Worm (Caenorhabditis elegans) whole organism, L2 larva: ENCODE data around the gene K08B5.1.

ENCODE experiments used
- C34F6.9 ChIP-seq: fragments of 150-350 bp; optimal IDR thresholded peaks from 2 replicates; lab custom pipeline; 2014; ENCODE audit warnings: missing biosample characterization, missing genetic modification characterization
- F13H6.1 ChIP-seq: sonication (generic microtip); optimal IDR thresholded peaks from 2 replicates; lab custom pipeline; 2016; ENCODE audit warnings: missing genetic modification characterization, missing compliant biosample characterization
- R02D3.7 ChIP-seq: fragments of 150-350 bp; optimal IDR thresholded peaks from 2 replicates; lab custom pipeline; 2014; ENCODE audit warnings: missing biosample characterization, missing genetic modification characterization
- Y55F3AM.14 ChIP-seq: fragments of 200-800 bp; sonication (Bioruptor generic); optimal IDR thresholded peaks from 2 replicates; lab custom pipeline; 2018; ENCODE audit warnings: mild to moderate bottlenecking, missing genetic modification characterization, missing compliant biosample characterization
- ZK546.5 ChIP-seq: sonication (generic microtip); optimal IDR thresholded peaks from 2 replicates; lab custom pipeline; 2017; ENCODE audit warnings: missing biosample characterization, missing genetic modification characterization
- aly-2 ChIP-seq: fragments of 150-350 bp; optimal IDR thresholded peaks from 2 replicates; lab custom pipeline; 2014; ENCODE audit warnings: missing biosample characterization, missing genetic modification characterization
- ama-1 ChIP-seq: fragments of 150-350 bp; optimal IDR thresholded peaks from 2 replicates; lab custom pipeline; 2018; ENCODE audit warnings: inconsistent platforms
- crh-2 ChIP-seq: sonication (generic microtip); optimal IDR thresholded peaks from 2 replicates; lab custom pipeline; 2017; ENCODE audit warnings: missing biosample characterization, missing genetic modification characterization
- dmd-4 ChIP-seq: sonication (generic microtip); optimal IDR thresholded peaks from 2 replicates; lab custom pipeline; 2017; ENCODE audit warnings: missing biosample characterization, missing genetic modification characterization
- egl-27 ChIP-seq: sonication (generic microtip); optimal IDR thresholded peaks from 3 replicates; lab custom pipeline; 2017; ENCODE audit warnings: missing biosample characterization, missing genetic modification reagents, missing genetic modification characterization
- elt-1 ChIP-seq: fragments of 150-350 bp; optimal IDR thresholded peaks from 2 replicates; lab custom pipeline; 2014; ENCODE audit warnings: missing biosample characterization, missing genetic modification characterization
- elt-3 ChIP-seq: sonication (generic microtip); optimal IDR thresholded peaks from 2 replicates; lab custom pipeline; 2017; ENCODE audit warnings: missing biosample characterization, missing genetic modification characterization
- fos-1 ChIP-seq: fragments of 150-350 bp; optimal IDR thresholded peaks from 2 replicates; lab custom pipeline; 2014; ENCODE audit warnings: missing biosample characterization, missing genetic modification characterization
- gmeb-1 ChIP-seq: fragments of 150-350 bp; optimal IDR thresholded peaks from 2 replicates; lab custom pipeline; 2014; ENCODE audit warnings: missing biosample characterization, missing genetic modification characterization
- lin-11 ChIP-seq: fragments of 150-350 bp; sonication (generic microtip); optimal IDR thresholded peaks from 2 replicates; lab custom pipeline; 2014; ENCODE audit warnings: missing biosample characterization, missing genetic modification characterization, inconsistent platforms, mixed read lengths
- lin-13 ChIP-seq: fragments of 150-350 bp; optimal IDR thresholded peaks from 2 replicates; lab custom pipeline; 2014; ENCODE audit warnings: missing biosample characterization, missing genetic modification reagents, missing genetic modification characterization
- lin-39 ChIP-seq: fragments of 150-350 bp; optimal IDR thresholded peaks from 2 replicates; lab custom pipeline; 2014; ENCODE audit warnings: missing biosample characterization, missing genetic modification reagents, missing genetic modification characterization
- lsy-2 ChIP-seq, 2 experiments: fragments of 150-350 bp in 1 of 2; sonication (generic microtip) in 1 of 2; optimal IDR thresholded peaks; 2 replicates each; lab custom pipeline; 2014 to 2017; ENCODE audit warnings: missing biosample characterization in 2 of 2, missing genetic modification characterization in 2 of 2
- mab-5 ChIP-seq: fragments of 150-350 bp; optimal IDR thresholded peaks from 2 replicates; lab custom pipeline; 2014; ENCODE audit warnings: missing biosample characterization, missing genetic modification characterization
- mdl-1 ChIP-seq, 2 experiments: fragments of 150-350 bp in 1 of 2; sonication (generic microtip) in 1 of 2; optimal IDR thresholded peaks; 2 replicates each; lab custom pipeline; 2017; ENCODE audit warnings: missing biosample characterization in 2 of 2, missing genetic modification characterization in 2 of 2
- nhr-10 ChIP-seq: sonication (generic microtip); optimal IDR thresholded peaks from 2 replicates; lab custom pipeline; 2017; ENCODE audit warnings: missing biosample characterization, missing genetic modification characterization
- nhr-11 ChIP-seq: fragments of 150-350 bp; optimal IDR thresholded peaks from 2 replicates; lab custom pipeline; 2014; ENCODE audit warnings: missing biosample characterization, missing genetic modification characterization
- nhr-12 ChIP-seq: fragments of 150-350 bp; optimal IDR thresholded peaks from 2 replicates; lab custom pipeline; 2014; ENCODE audit warnings: missing biosample characterization, missing genetic modification characterization
- nhr-129 ChIP-seq: fragments of 150-350 bp; optimal IDR thresholded peaks from 2 replicates; lab custom pipeline; 2014; ENCODE audit warnings: missing biosample characterization, missing genetic modification characterization
- nhr-21 ChIP-seq: fragments of 150-350 bp; optimal IDR thresholded peaks from 2 replicates; lab custom pipeline; 2014; ENCODE audit warnings: missing biosample characterization, missing genetic modification characterization
- nhr-237 ChIP-seq: fragments of 150-350 bp; optimal IDR thresholded peaks from 2 replicates; lab custom pipeline; 2014; ENCODE audit warnings: missing biosample characterization, missing genetic modification characterization
- nhr-25 ChIP-seq: fragments of 150-350 bp; sonication (generic microtip); optimal IDR thresholded peaks from 3 replicates; lab custom pipeline; 2014; ENCODE audit warnings: missing biosample characterization, missing genetic modification characterization
- peb-1 ChIP-seq: fragments of 150-350 bp; optimal IDR thresholded peaks from 2 replicates; lab custom pipeline; 2014; ENCODE audit warnings: missing biosample characterization, missing genetic modification characterization
- sem-4 ChIP-seq: fragments of 150-350 bp; optimal IDR thresholded peaks from 2 replicates; lab custom pipeline; 2014; ENCODE audit warnings: missing biosample characterization, missing genetic modification reagents, missing genetic modification characterization
- skn-1 ChIP-seq: sonication (generic microtip); optimal IDR thresholded peaks from 2 replicates; lab custom pipeline; 2017; ENCODE audit warnings: missing biosample characterization, missing genetic modification characterization
- sma-3 ChIP-seq: sonication (generic microtip); optimal IDR thresholded peaks from 2 replicates; lab custom pipeline; 2016; ENCODE audit warnings: missing genetic modification reagents, missing genetic modification characterization, missing compliant biosample characterization
- sma-9 ChIP-seq, 2 experiments: fragments of 150-350 bp in 1 of 2; sonication (generic microtip) in 1 of 2; optimal IDR thresholded peaks; 2 replicates each; lab custom pipeline; 2014 to 2016; ENCODE audit warnings: missing genetic modification characterization in 2 of 2, mild to moderate bottlenecking in 1 of 2, missing biosample characterization in 1 of 2, missing compliant biosample characterization in 1 of 2, missing genetic modification reagents in 1 of 2, moderate library complexity in 1 of 2
- snpc-4 ChIP-seq: fragments of 150-350 bp; optimal IDR thresholded peaks from 2 replicates; lab custom pipeline; 2014; ENCODE audit warnings: missing biosample characterization, missing genetic modification characterization
- unc-55 ChIP-seq: fragments of 150-350 bp; sonication (generic microtip); optimal IDR thresholded peaks from 3 replicates; lab custom pipeline; 2014; ENCODE audit warnings: missing biosample characterization, missing genetic modification reagents, missing genetic modification characterization
- zag-1 ChIP-seq: fragments of 150-350 bp; optimal IDR thresholded peaks from 2 replicates; lab custom pipeline; 2014; ENCODE audit warnings: missing biosample characterization, missing genetic modification characterization
- ztf-1 ChIP-seq: fragments of 200-800 bp; sonication (Bioruptor generic); conservative IDR thresholded peaks from 2 replicates; pipeline ENCODE4 v1.3.6; 2022; ENCODE audit warnings: missing genetic modification characterization, missing compliant biosample characterization
- ztf-4 ChIP-seq: fragments of 150-350 bp; optimal IDR thresholded peaks from 2 replicates; lab custom pipeline; 2014; ENCODE audit warnings: missing biosample characterization, missing genetic modification characterization

K08B5.1 gene

DNA sequence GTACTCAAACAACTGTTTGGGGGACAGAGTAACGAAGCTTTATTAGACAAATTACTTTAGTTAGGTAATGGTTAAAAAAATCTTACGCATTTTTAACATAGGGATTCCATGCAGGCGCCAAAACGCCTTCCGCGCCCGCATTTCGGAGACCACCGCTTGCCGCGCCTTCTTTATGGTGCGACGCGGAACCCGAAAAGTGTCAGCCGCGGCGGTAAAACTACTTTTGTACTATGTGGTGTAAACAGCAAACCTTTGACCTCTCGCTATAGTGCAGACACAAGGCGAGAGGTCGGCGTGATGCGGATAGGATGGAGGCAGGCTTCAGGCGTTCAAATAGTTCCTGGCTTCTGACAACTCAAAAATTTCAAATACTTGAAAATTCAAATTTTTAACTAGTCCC, 17.0 kb downstream of the K08B5.1 start:
- TF ChIP-seq sma-3 (GFP tag; lab: Kevin White, UChicago) (no peak), ztf-1 (no peak), unc-55 (no peak), nhr-11 (tag; lab: Kevin White, UChicago) (no peak)
- TF ChIP-seq, all 48 proteins: peak for 0

DNA sequence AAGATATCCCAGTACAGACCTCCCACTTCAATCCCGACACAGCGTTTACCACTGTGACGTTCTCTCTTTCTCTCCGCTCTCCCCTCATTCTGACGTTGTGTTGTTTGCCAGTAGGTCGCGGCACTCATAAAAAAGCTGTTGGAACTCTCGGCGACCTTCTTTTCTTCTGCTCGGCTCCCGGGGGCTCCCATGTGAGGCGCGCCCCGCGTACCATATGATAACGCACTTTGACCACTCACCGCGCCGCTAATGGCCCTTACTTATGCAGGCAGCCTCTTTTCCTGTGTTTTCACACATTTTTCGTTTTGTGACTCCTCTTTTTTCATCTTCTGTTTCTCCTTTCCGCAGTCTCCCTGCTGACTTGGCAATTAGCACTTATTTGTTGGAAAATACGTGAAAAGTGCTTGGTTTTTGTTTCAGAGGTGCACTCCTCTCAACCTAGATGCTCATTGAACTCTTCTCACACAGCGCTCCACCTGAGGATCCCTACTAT, 21.1 kb downstream of the K08B5.1 start, which contains the start of gene ser-1:
ser-1 (plus strand) TSS at position 443 of the 493 bp plus-strand sequence.
- TF ChIP-seq ztf-4 (tag; lab: Kevin White, UChicago) (no peak), lin-11 (no peak), egl-27 (tag; lab: Kevin White, UChicago) (no peak), peb-1 (tag; lab: Kevin White, UChicago) (no peak), ama-1 (lab: Kevin White, UChicago) (no peak), elt-1 (no peak), gmeb-1 (tag; lab: Kevin White, UChicago) (no peak)

DNA sequence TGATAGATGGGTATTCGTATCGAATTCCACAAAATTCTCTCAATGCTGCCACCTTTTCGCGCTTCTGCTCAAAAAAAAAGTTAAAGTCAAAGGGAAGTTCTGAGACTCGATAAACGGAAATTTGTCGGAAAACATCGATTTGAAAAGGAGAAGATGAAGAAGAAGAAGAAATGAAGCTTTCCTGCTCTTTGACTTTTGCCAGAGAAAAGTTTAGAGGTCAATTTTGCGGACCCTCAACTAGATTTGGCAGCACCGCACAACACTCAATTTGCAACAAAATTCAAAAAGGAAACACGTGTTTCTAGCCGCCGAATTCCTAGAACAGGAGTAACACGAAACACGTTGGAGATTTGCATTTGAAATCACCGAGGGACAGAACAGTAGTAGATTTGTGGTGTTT, 29.9 kb downstream of the K08B5.1 start:
- TF ChIP-seq sma-3 (GFP tag; lab: Kevin White, UChicago) (no peak), nhr-12 (tag; lab: Kevin White, UChicago) (no peak), F13H6.1 (no peak), nhr-25 (tag; lab: Kevin White, UChicago) (no peak), Y55F3AM.14 (GFP tag; lab: Kevin White, UChicago) (no peak), ama-1 (lab: Kevin White, UChicago) (no peak), ZK546.5 (tag; lab: Kevin White, UChicago) (no peak)

DNA sequence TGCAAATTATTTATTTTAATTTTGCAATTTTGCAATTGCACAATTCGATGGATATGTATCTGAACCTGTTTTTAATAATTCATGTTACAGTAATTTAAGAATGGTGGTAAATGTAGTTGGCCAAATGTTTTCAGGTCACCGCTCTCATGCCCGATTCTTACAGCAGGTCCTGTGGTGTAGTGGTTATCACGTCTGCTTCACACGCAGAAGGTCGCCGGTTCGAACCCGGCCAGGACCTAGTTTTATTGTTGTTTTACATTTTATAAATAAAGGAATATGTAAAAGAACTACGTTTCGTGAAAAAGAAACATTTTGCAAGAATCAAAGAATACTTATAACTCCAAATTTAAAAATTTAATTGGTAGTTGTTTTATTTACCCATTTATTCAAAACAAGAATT, 32.0 kb downstream of the K08B5.1 start:
- TF ChIP-seq R02D3.7 (tag; lab: Kevin White, UChicago) (no peak), fos-1 (tag; lab: Kevin White, UChicago) (peak; percentile 6)

DNA sequence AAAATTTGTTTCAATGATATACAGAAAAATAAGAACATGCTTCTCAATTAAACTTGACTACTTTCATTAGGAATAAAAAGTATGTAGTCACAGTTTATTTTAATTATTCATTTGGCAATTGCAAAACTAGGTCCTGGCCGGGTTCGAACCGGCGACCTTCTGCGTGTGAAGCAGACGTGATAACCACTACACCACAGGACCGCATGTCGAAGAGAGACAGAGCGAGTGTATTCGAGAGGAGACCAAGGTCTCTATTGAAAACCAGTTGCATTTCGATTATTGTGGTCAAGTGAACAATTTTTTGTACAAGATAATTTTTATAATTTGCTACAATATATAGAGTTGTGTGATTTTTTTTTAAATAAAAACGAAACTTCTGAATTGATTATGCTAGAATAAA, 32.6 kb downstream of the K08B5.1 start:
- TF ChIP-seq mab-5 (tag; lab: Kevin White, UChicago) (peak; percentile 12), egl-27 (tag; lab: Kevin White, UChicago) (peak; percentile 68), lin-13 (GFP tag; lab: Kevin White, UChicago) (peak; percentile 28), crh-2 (tag; lab: Kevin White, UChicago) (peak; percentile 74), nhr-237 (no peak), unc-55 (peak; percentile 59), skn-1 (tag; lab: Kevin White, UChicago) (no peak), sma-9 (GFP tag; optimal IDR thresholded peaks at IDR 0.05; lab: Kevin White, UChicago) (peak; percentile 59), sma-9 (tag; optimal IDR thresholded peaks at IDR 0.05; lab: Kevin White, UChicago) (no peak), nhr-129 (tag; lab: Kevin White, UChicago) (peak; percentile 77), R02D3.7 (tag; lab: Kevin White, UChicago) (no peak), zag-1 (tag; lab: Kevin White, UChicago) (peak; percentile 12), snpc-4 (peak; percentile 45), lin-11 (peak; percentile 59), lin-39 (tag; lab: Kevin White, UChicago) (no peak), dmd-4 (tag; lab: Kevin White, UChicago) (no peak), ama-1 (lab: Kevin White, UChicago) (no peak), fos-1 (tag; lab: Kevin White, UChicago) (peak; percentile 62), ztf-4 (tag; lab: Kevin White, UChicago) (no peak), aly-2 (no peak), C34F6.9 (tag; lab: Kevin White, UChicago) (peak; percentile 53), nhr-21 (peak; percentile 40), nhr-25 (tag; lab: Kevin White, UChicago) (peak; percentile 33), Y55F3AM.14 (GFP tag; lab: Kevin White, UChicago) (peak; percentile 14), gmeb-1 (tag; lab: Kevin White, UChicago) (peak; percentile 59), lsy-2 (tag; optimal IDR thresholded peaks at IDR 0.05; lab: Kevin White, UChicago) (peak; percentile 38 to 54), sma-3 (GFP tag; lab: Kevin White, UChicago) (peak; percentile 61), F13H6.1 (peak; percentile 63), nhr-11 (tag; lab: Kevin White, UChicago) (no peak), elt-3 (no peak), mdl-1 (tag; optimal IDR thresholded peaks at IDR 0.05; lab: Kevin White, UChicago) (no peak), nhr-10 (no peak), sem-4 (tag; lab: Kevin White, UChicago) (peak; percentile 3)
- TF ChIP-seq, all 48 proteins: peak for 20
